Fruit fly (Drosophila melanogaster): Measurements from ENCODE around the gene Mpc1.

dm6 chr3R:18949131-18949530, 20.7 kb upstream of the Mpc1 start:
- no peak for TF ChIP-seq CG8478 (optimal IDR thresholded peaks at IDR 0.05)
- TF ChIP-seq CTCF (optimal IDR thresholded peaks at IDR 0.05) = no peak
